Worm (Caenorhabditis elegans) whole organism, L2 larva: ENCODE data around the gene C50B8.6.
A peak's percentile ranks its signal among the peaks of the same experiment; 100 is the strongest.

Experiments used
- C34F6.9 ChIP-seq: fragments of 150-350 bp; optimal IDR thresholded peaks from 2 replicates; lab custom pipeline; 2014; ENCODE audit warnings: missing biosample characterization, missing genetic modification characterization
- Y55F3AM.14 ChIP-seq: fragments of 200-800 bp; sonication (Bioruptor generic); optimal IDR thresholded peaks from 2 replicates; lab custom pipeline; 2018; ENCODE audit warnings: mild to moderate bottlenecking, missing genetic modification characterization, missing compliant biosample characterization
- alr-1 ChIP-seq: fragments of 150-350 bp; optimal IDR thresholded peaks from 2 replicates; lab custom pipeline; 2014; ENCODE audit warnings: missing biosample characterization, missing genetic modification characterization
- aly-2 ChIP-seq: fragments of 150-350 bp; optimal IDR thresholded peaks from 2 replicates; lab custom pipeline; 2014; ENCODE audit warnings: missing biosample characterization, missing genetic modification characterization
- ama-1 ChIP-seq: fragments of 150-350 bp; optimal IDR thresholded peaks from 2 replicates; lab custom pipeline; 2018; ENCODE audit warnings: inconsistent platforms
- blmp-1 ChIP-seq: sonication (generic microtip); optimal IDR thresholded peaks from 2 replicates; lab custom pipeline; 2017; ENCODE audit warnings: missing genetic modification characterization, mild to moderate bottlenecking, missing compliant biosample characterization, antibody characterized with exemption, moderate library complexity; ENCODE audit not compliant: insufficient read depth
- ceh-16 ChIP-seq: fragments of 150-350 bp; optimal IDR thresholded peaks from 2 replicates; lab custom pipeline; 2014; ENCODE audit warnings: missing biosample characterization, missing genetic modification characterization
- ceh-82 ChIP-seq: fragments of 150-350 bp; optimal IDR thresholded peaks from 2 replicates; lab custom pipeline; 2014; ENCODE audit warnings: missing biosample characterization, missing genetic modification characterization
- dmd-4 ChIP-seq: sonication (generic microtip); optimal IDR thresholded peaks from 2 replicates; lab custom pipeline; 2017; ENCODE audit warnings: missing biosample characterization, missing genetic modification characterization
- egl-27 ChIP-seq: sonication (generic microtip); optimal IDR thresholded peaks from 3 replicates; lab custom pipeline; 2017; ENCODE audit warnings: missing biosample characterization, missing genetic modification reagents, missing genetic modification characterization
- elt-1 ChIP-seq: fragments of 150-350 bp; optimal IDR thresholded peaks from 2 replicates; lab custom pipeline; 2014; ENCODE audit warnings: missing biosample characterization, missing genetic modification characterization
- elt-3 ChIP-seq: sonication (generic microtip); optimal IDR thresholded peaks from 2 replicates; lab custom pipeline; 2017; ENCODE audit warnings: missing biosample characterization, missing genetic modification characterization
- fos-1 ChIP-seq: fragments of 150-350 bp; optimal IDR thresholded peaks from 2 replicates; lab custom pipeline; 2014; ENCODE audit warnings: missing biosample characterization, missing genetic modification characterization
- gmeb-1 ChIP-seq: fragments of 150-350 bp; optimal IDR thresholded peaks from 2 replicates; lab custom pipeline; 2014; ENCODE audit warnings: missing biosample characterization, missing genetic modification characterization
- lin-13 ChIP-seq: fragments of 150-350 bp; optimal IDR thresholded peaks from 2 replicates; lab custom pipeline; 2014; ENCODE audit warnings: missing biosample characterization, missing genetic modification reagents, missing genetic modification characterization
- lin-39 ChIP-seq: fragments of 150-350 bp; optimal IDR thresholded peaks from 2 replicates; lab custom pipeline; 2014; ENCODE audit warnings: missing biosample characterization, missing genetic modification reagents, missing genetic modification characterization
- mab-5 ChIP-seq: fragments of 150-350 bp; optimal IDR thresholded peaks from 2 replicates; lab custom pipeline; 2014; ENCODE audit warnings: missing biosample characterization, missing genetic modification characterization
- mbf-1 ChIP-seq: sonication (generic microtip); optimal IDR thresholded peaks from 2 replicates; lab custom pipeline; 2017; ENCODE audit warnings: missing biosample characterization, missing genetic modification characterization
- mdl-1 ChIP-seq, 2 experiments: fragments of 150-350 bp in 1 of 2; sonication (generic microtip) in 1 of 2; optimal IDR thresholded peaks; 2 replicates each; lab custom pipeline; 2017; ENCODE audit warnings: missing biosample characterization in 2 of 2, missing genetic modification characterization in 2 of 2
- nhr-11 ChIP-seq: fragments of 150-350 bp; optimal IDR thresholded peaks from 2 replicates; lab custom pipeline; 2014; ENCODE audit warnings: missing biosample characterization, missing genetic modification characterization
- nhr-12 ChIP-seq: fragments of 150-350 bp; optimal IDR thresholded peaks from 2 replicates; lab custom pipeline; 2014; ENCODE audit warnings: missing biosample characterization, missing genetic modification characterization
- nhr-129 ChIP-seq: fragments of 150-350 bp; optimal IDR thresholded peaks from 2 replicates; lab custom pipeline; 2014; ENCODE audit warnings: missing biosample characterization, missing genetic modification characterization
- nhr-21 ChIP-seq: fragments of 150-350 bp; optimal IDR thresholded peaks from 2 replicates; lab custom pipeline; 2014; ENCODE audit warnings: missing biosample characterization, missing genetic modification characterization
- nhr-25 ChIP-seq: fragments of 150-350 bp; sonication (generic microtip); optimal IDR thresholded peaks from 3 replicates; lab custom pipeline; 2014; ENCODE audit warnings: missing biosample characterization, missing genetic modification characterization
- nhr-77 ChIP-seq: fragments of 150-350 bp; optimal IDR thresholded peaks from 2 replicates; lab custom pipeline; 2014; ENCODE audit warnings: missing biosample characterization, missing genetic modification characterization
- sem-4 ChIP-seq: fragments of 150-350 bp; optimal IDR thresholded peaks from 2 replicates; lab custom pipeline; 2014; ENCODE audit warnings: missing biosample characterization, missing genetic modification reagents, missing genetic modification characterization
- skn-1 ChIP-seq: sonication (generic microtip); optimal IDR thresholded peaks from 2 replicates; lab custom pipeline; 2017; ENCODE audit warnings: missing biosample characterization, missing genetic modification characterization
- sma-3 ChIP-seq: sonication (generic microtip); optimal IDR thresholded peaks from 2 replicates; lab custom pipeline; 2016; ENCODE audit warnings: missing genetic modification reagents, missing genetic modification characterization, missing compliant biosample characterization
- sma-9 ChIP-seq, 2 experiments: fragments of 150-350 bp in 1 of 2; sonication (generic microtip) in 1 of 2; optimal IDR thresholded peaks; 2 replicates each; lab custom pipeline; 2014 to 2016; ENCODE audit warnings: missing genetic modification characterization in 2 of 2, mild to moderate bottlenecking in 1 of 2, missing biosample characterization in 1 of 2, missing compliant biosample characterization in 1 of 2, missing genetic modification reagents in 1 of 2, moderate library complexity in 1 of 2
- snpc-4 ChIP-seq: fragments of 150-350 bp; optimal IDR thresholded peaks from 2 replicates; lab custom pipeline; 2014; ENCODE audit warnings: missing biosample characterization, missing genetic modification characterization
- unc-39 ChIP-seq: fragments of 150-350 bp; optimal IDR thresholded peaks from 2 replicates; lab custom pipeline; 2014; ENCODE audit warnings: missing biosample characterization, missing genetic modification characterization
- unc-55 ChIP-seq: fragments of 150-350 bp; sonication (generic microtip); optimal IDR thresholded peaks from 3 replicates; lab custom pipeline; 2014; ENCODE audit warnings: missing biosample characterization, missing genetic modification reagents, missing genetic modification characterization
- unc-62 ChIP-seq: fragments of 150-350 bp; optimal IDR thresholded peaks from 2 replicates; lab custom pipeline; 2014; ENCODE audit warnings: missing biosample characterization, missing genetic modification reagents, missing genetic modification characterization
- ztf-1 ChIP-seq: fragments of 200-800 bp; sonication (Bioruptor generic); conservative IDR thresholded peaks from 2 replicates; pipeline ENCODE4 v1.3.6; 2022; ENCODE audit warnings: missing genetic modification characterization, missing compliant biosample characterization
- ztf-4 ChIP-seq: fragments of 150-350 bp; optimal IDR thresholded peaks from 2 replicates; lab custom pipeline; 2014; ENCODE audit warnings: missing biosample characterization, missing genetic modification characterization

Gene C50B8.6

DNA sequence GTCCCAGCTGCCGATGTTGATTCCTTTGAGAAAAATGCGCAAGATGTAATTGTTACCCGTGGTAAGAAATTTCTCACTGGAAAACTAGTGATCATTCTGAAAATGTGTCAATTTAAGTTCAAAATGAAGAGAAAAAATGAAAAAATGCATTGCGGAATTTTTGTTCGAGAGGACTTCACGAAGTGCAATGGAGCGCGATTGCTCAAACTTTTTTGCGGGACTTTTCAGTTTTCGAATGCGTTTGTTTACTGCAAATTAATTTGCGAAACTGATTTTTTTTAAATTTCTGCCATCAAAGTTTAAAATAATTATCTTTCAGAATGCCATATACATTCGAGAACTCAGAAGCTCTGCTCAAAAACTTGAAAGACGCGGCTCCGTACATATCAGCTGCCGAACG is 10.2 kb upstream of the C50B8.6 start, which contains the start of the genes nuaf-1 and bir-2 (continued):
- TF ChIP-seq elt-1 (tag; lab: Kevin White, UChicago) (no peak), unc-55 (GFP tag; lab: Kevin White, UChicago) (peak; percentile 78), Y55F3AM.14 (GFP tag; lab: Kevin White, UChicago) (no peak), alr-1 (tag; lab: Kevin White, UChicago) (no peak), dmd-4 (tag; lab: Kevin White, UChicago) (no peak), nhr-77 (tag; lab: Kevin White, UChicago) (no peak), nhr-12 (tag; lab: Kevin White, UChicago) (no peak), C34F6.9 (tag; lab: Kevin White, UChicago) (peak; percentile 62), snpc-4 (tag; lab: Kevin White, UChicago) (no peak), mdl-1 (tag; optimal IDR thresholded peaks at IDR 0.05; lab: Kevin White, UChicago) (no peak), nhr-11 (tag; lab: Kevin White, UChicago) (no peak), elt-3 (tag; lab: Kevin White, UChicago) (no peak), unc-62 (no peak)

DNA sequence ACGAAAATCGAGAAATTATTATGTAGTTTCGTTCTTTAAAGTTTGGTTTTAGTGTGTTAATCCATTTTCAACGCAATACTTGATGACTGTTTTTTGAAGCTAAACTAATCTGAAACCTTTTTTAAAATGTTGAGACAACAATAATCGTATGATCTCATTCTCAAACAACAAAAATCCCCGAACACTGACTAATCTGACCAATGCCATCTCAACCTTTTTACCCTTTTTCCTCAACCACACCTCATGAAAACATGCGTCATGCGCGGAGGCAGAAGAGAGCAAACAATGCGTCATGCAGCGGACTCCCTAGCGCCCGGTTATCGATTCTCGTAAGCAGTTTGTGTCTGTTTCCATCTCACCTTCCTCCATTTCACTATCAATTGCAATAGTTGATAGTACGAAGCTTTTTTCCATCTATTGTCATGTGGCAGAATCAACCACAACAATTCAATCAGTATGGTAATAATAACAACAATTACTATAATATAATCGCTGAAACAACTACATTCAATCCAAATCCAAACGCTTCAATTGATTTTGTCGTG is 7.0 kb upstream of the C50B8.6 start, which contains the start of gene C50B8.4:
C50B8.4 (plus strand) TSS at position 299 of the 545 bp plus-strand sequence.
- TF ChIP-seq fos-1 (tag; lab: Kevin White, UChicago) = peak; percentile 86
- no peak for TF ChIP-seq mdl-1 (tag; optimal IDR thresholded peaks at IDR 0.05; lab: Kevin White, UChicago)
- TF ChIP-seq ceh-82 (tag; lab: Kevin White, UChicago) = no peak
- no peak for TF ChIP-seq egl-27 (tag; lab: Kevin White, UChicago)
- no peak for TF ChIP-seq nhr-21 (tag; lab: Kevin White, UChicago)
- TF ChIP-seq ztf-1 (GFP tag; lab: Robert Waterston, UW) = no peak
- no peak for TF ChIP-seq mbf-1 (tag; lab: Kevin White, UChicago)
- TF ChIP-seq sma-3 (GFP tag; lab: Kevin White, UChicago) = no peak

DNA sequence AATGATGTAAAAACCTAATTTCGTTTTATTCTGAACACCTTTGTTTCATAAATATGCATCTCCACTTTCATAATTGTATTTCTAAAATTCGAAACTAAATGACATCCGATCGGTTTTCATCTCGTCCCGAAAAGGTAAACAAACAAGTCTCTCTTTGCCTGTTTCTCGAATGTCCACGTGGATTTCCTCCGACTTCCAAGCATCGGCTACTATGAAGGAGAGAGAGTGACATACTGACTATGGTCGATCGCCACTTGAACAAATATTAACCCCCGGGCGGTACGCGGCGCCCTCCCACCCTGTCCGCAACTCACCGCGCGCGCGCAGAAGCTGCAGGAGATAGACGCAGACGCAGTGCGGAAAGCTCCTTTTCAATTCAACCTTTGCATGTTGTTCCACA is 2.9 kb upstream of the C50B8.6 start:
- TF ChIP-seq nhr-25 (tag; lab: Kevin White, UChicago) (no peak), nhr-129 (tag; lab: Kevin White, UChicago) (no peak), egl-27 (tag; lab: Kevin White, UChicago) (no peak), C34F6.9 (tag; lab: Kevin White, UChicago) (no peak), aly-2 (tag; lab: Kevin White, UChicago) (no peak), sem-4 (no peak), nhr-11 (tag; lab: Kevin White, UChicago) (no peak), mab-5 (tag; lab: Kevin White, UChicago) (no peak), Y55F3AM.14 (GFP tag; lab: Kevin White, UChicago) (no peak), unc-62 (no peak), ama-1 (lab: Kevin White, UChicago) (no peak), ztf-1 (GFP tag; lab: Robert Waterston, UW) (no peak), skn-1 (tag; lab: Kevin White, UChicago) (no peak), blmp-1 (tag; lab: Kevin White, UChicago) (no peak), unc-39 (tag; lab: Kevin White, UChicago) (no peak), lin-13 (GFP tag; lab: Kevin White, UChicago) (no peak), unc-55 (GFP tag; lab: Kevin White, UChicago) (no peak), ceh-16 (tag; lab: Kevin White, UChicago) (no peak)

DNA sequence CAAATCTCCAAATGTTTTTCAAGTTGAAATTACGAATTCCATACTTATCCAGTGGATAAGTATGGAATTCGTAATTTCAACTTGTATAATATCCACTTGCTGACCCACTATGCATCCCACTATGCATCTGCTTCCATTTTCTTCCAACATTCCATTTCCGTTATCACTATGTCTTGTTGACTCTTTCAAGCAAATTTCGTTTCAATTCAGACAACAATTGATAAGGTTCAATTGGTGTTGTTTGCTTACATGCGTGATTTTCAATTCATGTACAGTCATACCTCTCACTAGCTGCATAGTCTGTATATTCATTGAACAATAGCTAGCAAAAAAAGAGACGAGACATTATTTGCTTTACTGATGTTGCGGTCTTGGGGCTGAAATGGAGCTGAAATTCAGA is 1.9 kb upstream of the C50B8.6 start:
- TF ChIP-seq unc-62 (no peak), gmeb-1 (tag; lab: Kevin White, UChicago) (peak; percentile 7), lin-39 (tag; lab: Kevin White, UChicago) (no peak), fos-1 (tag; lab: Kevin White, UChicago) (peak; percentile 93), ztf-4 (no peak), ceh-16 (tag; lab: Kevin White, UChicago) (no peak), sma-9 (GFP tag; optimal IDR thresholded peaks at IDR 0.05; lab: Kevin White, UChicago) (peak; percentile 28), sma-9 (tag; optimal IDR thresholded peaks at IDR 0.05; lab: Kevin White, UChicago) (no peak), unc-55 (GFP tag; lab: Kevin White, UChicago) (no peak)
